Fruit fly (Drosophila melanogaster): ENCODE measurements around the gene baz.

The baz gene

DNA sequence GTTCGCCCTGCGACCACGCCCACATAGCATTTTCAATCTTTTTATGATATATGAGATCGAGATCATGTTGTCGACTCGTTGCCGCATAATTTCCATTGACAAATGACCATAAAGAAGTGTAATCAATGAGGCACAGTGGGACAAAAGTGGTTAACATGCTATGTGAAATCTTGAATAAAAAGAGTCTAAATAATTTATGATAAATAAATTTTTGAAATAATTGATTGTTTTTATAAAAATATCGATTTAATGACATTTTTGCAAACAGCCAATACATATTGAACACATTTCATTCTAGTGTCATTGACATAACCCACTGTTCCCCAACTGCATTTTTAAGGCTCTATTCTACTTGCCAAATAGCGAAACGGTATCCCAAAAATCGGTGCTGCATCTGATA, 27.7 kb downstream of the baz start (continued):
- TF ChIP-seq CG6765 (GFP tag; optimal IDR thresholded peaks at IDR 0.05): no peak
- peak; percentile 31; the same call in 1 of the 2 replicates for TF ChIP-seq sisA (GFP tag; IDR thresholded peaks at IDR 0.05)
- TF ChIP-seq ems (GFP tag; optimal IDR thresholded peaks at IDR 0.05): no peak

DNA sequence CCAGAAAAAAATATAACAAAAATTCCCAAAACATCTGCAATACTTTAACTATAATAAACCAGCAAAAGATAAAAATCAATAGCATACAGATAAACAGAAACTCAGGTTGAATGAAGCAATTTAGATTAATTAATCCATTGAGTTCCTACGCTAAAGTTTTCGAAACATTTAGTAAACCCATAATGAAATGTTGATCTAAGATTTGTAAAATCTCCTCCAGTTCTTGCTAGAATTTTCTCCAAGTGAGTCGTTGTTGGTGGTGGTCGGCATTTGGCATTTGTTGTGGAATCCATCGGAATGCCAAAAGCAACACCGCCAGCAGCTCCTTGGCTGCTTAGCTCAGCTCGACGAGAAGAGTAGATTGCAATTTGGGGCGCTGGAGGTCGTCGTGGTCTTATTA, 28.4 kb downstream of the baz start:
- TF ChIP-seq sens (GFP tag): peak; percentile 77
- no peak for TF ChIP-seq E2f2 (GFP tag; IDR thresholded peaks at IDR 0.05)
- no peak for TF ChIP-seq CkIIα-i1 (GFP tag; IDR thresholded peaks at IDR 0.05)
- TF ChIP-seq ems (GFP tag; optimal IDR thresholded peaks at IDR 0.05): no peak

DNA sequence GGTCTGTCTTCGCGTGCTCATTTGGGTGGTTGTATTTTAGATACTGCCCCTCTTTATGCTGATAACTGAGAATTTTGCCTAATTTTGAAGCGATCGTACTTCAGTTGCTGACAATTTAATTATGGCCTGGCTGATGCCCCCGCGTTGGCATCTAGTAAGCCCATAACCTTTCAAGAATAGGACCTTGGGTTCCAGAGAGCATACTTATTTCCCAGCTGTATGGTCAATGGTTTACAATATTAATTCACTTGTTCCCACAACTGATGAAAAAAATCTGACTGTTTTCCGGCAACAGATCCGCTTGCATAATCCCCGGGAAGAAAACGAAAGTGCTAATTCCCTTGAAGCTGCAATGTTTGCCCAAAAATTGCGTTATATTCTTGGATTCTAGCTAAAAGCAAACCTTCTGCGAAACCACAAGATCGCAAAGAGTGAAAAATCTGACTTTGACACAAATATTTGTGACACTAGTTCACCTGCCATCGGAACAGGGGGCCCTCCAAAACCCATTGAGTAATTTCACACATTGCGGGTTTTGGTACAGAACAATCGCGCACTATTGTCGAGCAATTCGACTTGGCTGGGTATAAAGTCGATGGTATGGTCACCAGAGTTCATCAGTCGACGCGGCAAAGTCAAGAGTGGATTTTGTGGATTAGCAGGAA, 42.8 kb downstream of the baz start, which contains the start of the genes TTLL1A and CG5070:
TTLL1A (minus strand) TSS at position 101 of the 665 bp plus-strand sequence.
CG5070 (plus strand) TSS at position 615 of the 665 bp plus-strand sequence.
- TF ChIP-seq Sox100B (GFP tag; optimal IDR thresholded peaks at IDR 0.05): no peak
- TF ChIP-seq amos (GFP tag; IDR thresholded peaks at IDR 0.05; ENCODE audit: partially characterized antibody): no peak
- TF ChIP-seq hbn (GFP tag; IDR thresholded peaks at IDR 0.05; ENCODE audit: partially characterized antibody): no peak
- no peak for TF ChIP-seq wor (GFP tag; IDR thresholded peaks at IDR 0.05)
- TF ChIP-seq GATAe (GFP tag; conservative IDR thresholded peaks at IDR 0.05): no peak
- TF ChIP-seq CG3726 (GFP tag; IDR thresholded peaks at IDR 0.05): no peak
- no peak for TF ChIP-seq CG1603 (tag; optimal IDR thresholded peaks at IDR 0.05)
- no peak for TF ChIP-seq CG16813 (GFP tag; IDR thresholded peaks at IDR 0.05; ENCODE audit: partially characterized antibody)

DNA sequence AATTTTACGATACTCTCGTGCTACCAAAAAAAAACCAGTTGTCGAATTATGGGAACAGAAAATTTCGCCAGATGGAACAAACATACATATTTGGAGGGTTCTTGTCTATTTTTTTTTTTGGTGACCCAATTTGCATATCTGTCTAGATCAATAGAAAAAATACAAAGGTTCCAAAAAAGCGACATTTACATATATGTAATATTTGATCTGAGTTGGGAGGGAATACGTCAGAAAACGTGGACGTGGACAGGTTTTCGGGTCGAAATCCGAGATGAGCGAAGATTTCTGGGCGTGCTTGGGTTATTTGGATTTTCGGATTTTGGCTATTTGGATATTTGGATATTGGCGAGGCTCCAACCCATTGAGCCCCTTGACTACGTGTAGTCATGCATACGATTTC, 45.2 kb downstream of the baz start:
- TF ChIP-seq Sry-δ (GFP tag; optimal IDR thresholded peaks at IDR 0.05): no peak
- no peak for TF ChIP-seq Bgb (GFP tag; IDR thresholded peaks at IDR 0.05; ENCODE audit: partially characterized antibody)
- TF ChIP-seq abd-A (tag; optimal IDR thresholded peaks at IDR 0.05): no peak
- TF ChIP-seq twi (tag; optimal IDR thresholded peaks at IDR 0.05): no peak
- TF ChIP-seq CG6254 (GFP tag; optimal IDR thresholded peaks at IDR 0.05): no peak
- TF ChIP-seq CG7271 (tag; optimal IDR thresholded peaks at IDR 0.05): no peak
- TF ChIP-seq CG10147 (GFP tag; optimal IDR thresholded peaks at IDR 0.05): no peak
- peak; percentile 60 for TF ChIP-seq CG12769 (tag; optimal IDR thresholded peaks at IDR 0.05)
- no peak for TF ChIP-seq grn (GFP tag; optimal IDR thresholded peaks at IDR 0.05)
- peak; percentile 98 for TF ChIP-seq CG13894 (tag; optimal IDR thresholded peaks at IDR 0.05)
- TF ChIP-seq CG2199 (GFP tag; IDR thresholded peaks at IDR 0.05): no peak
- TF ChIP-seq jumu (GFP tag; optimal IDR thresholded peaks at IDR 0.05): no peak
- TF ChIP-seq CG4707 (GFP tag; optimal IDR thresholded peaks at IDR 0.05): no peak
- no peak for TF ChIP-seq mld (GFP tag; IDR thresholded peaks at IDR 0.05; ENCODE audit: partially characterized antibody)
- TF ChIP-seq CG15073 (GFP tag; optimal IDR thresholded peaks at IDR 0.05): no peak
- no peak for TF ChIP-seq CG34224 (GFP tag; IDR thresholded peaks at IDR 0.05; ENCODE audit: partially characterized antibody)
- TF ChIP-seq Kr (GFP tag; optimal IDR thresholded peaks at IDR 0.05): no peak
- TF ChIP-seq CG1792 (GFP tag; optimal IDR thresholded peaks at IDR 0.05): no peak
- TF ChIP-seq CG17802 (tag; optimal IDR thresholded peaks at IDR 0.05): no peak
- TF ChIP-seq Med (GFP tag): no peak
- TF ChIP-seq sd (tag; optimal IDR thresholded peaks at IDR 0.05): peak; percentile 54
- TF ChIP-seq Stat92E (GFP tag; optimal IDR thresholded peaks at IDR 0.05): no peak
- no peak for TF ChIP-seq ewg (GFP tag; optimal IDR thresholded peaks at IDR 0.05)
- no peak for TF ChIP-seq E2f1 (GFP tag; IDR thresholded peaks at IDR 0.05)
- no peak for TF ChIP-seq ase (GFP tag; IDR thresholded peaks at IDR 0.05)

Measured in whole organism, embryonic.